Fruit fly (Drosophila melanogaster) whole organism, embryonic: ENCODE measurements around the gene Neto.

Source experiments
- Ada2b ChIP-seq: fragments of 200-800 bp; sonication (Bioruptor generic); IDR thresholded peaks from 2 replicates; pipeline ENCODE4 v1.3.6; 2022; ENCODE audit warnings: missing biosample characterization, missing genetic modification characterization
- Atf3 ChIP-seq: fragments of 200-800 bp; sonication (Bioruptor generic); optimal IDR thresholded peaks from 3 replicates; lab custom pipeline; 2016; ENCODE audit warnings: missing biosample characterization, missing genetic modification characterization
- Bteb2 ChIP-seq: fragments of 200-800 bp; sonication (Bioruptor generic); optimal IDR thresholded peaks from 2 replicates; lab custom pipeline; 2016; ENCODE audit warnings: missing biosample characterization, missing genetic modification characterization
- C15 ChIP-seq: fragments of 200-800 bp; sonication (Bioruptor generic); IDR thresholded peaks from 3 replicates; pipeline ENCODE4 v1.3.6; 2022; ENCODE audit warnings: missing biosample characterization, missing genetic modification characterization
- CG10321 ChIP-seq: fragments of 200-800 bp; sonication (Bioruptor generic); IDR thresholded peaks from 2 replicates; pipeline ENCODE4 v1.3.6; 2022; ENCODE audit warnings: missing biosample characterization, missing genetic modification characterization
- CG10654 ChIP-seq: fragments of 200-800 bp; sonication (Bioruptor generic); optimal IDR thresholded peaks from 2 replicates; lab custom pipeline; 2016; ENCODE audit warnings: missing biosample characterization, missing genetic modification characterization
- CG12391 ChIP-seq: fragments of 200-800 bp; sonication (Bioruptor generic); optimal IDR thresholded peaks from 3 replicates; lab custom pipeline; 2018; ENCODE audit warnings: missing biosample characterization, mild to moderate bottlenecking, missing genetic modification characterization, moderate library complexity
- CG13624 ChIP-seq: fragments of 200-800 bp; sonication (Bioruptor generic); optimal IDR thresholded peaks from 2 replicates; lab custom pipeline; 2016; ENCODE audit warnings: missing biosample characterization, missing genetic modification characterization
- CG14710 ChIP-seq: fragments of 200-800 bp; sonication (Bioruptor generic); optimal IDR thresholded peaks from 3 replicates; lab custom pipeline; 2019; ENCODE audit warnings: missing biosample characterization, mild to moderate bottlenecking, missing genetic modification characterization, moderate library complexity
- CG17612 ChIP-seq: fragments of 200-800 bp; sonication (Bioruptor generic); IDR thresholded peaks from 2 replicates; pipeline ENCODE4 v1.3.6; 2022; ENCODE audit warnings: missing biosample characterization, missing genetic modification characterization
- CG1832 ChIP-seq: fragments of 200-800 bp; sonication (Bioruptor generic); optimal IDR thresholded peaks from 2 replicates; lab custom pipeline; 2017; ENCODE audit warnings: missing biosample characterization, mild to moderate bottlenecking, missing genetic modification characterization, inconsistent platforms
- CG18476 ChIP-seq: fragments of 200-800 bp; sonication (Bioruptor generic); optimal IDR thresholded peaks from 2 replicates; lab custom pipeline; 2016; ENCODE audit warnings: missing biosample characterization, mild to moderate bottlenecking, missing genetic modification characterization
- CG3065 ChIP-seq: fragments of 200-800 bp; sonication (Bioruptor generic); optimal IDR thresholded peaks from 2 replicates; lab custom pipeline; 2016; ENCODE audit warnings: missing biosample characterization, missing genetic modification characterization
- CG4328 ChIP-seq: fragments of 200-800 bp; sonication (Bioruptor generic); optimal IDR thresholded peaks from 3 replicates; lab custom pipeline; 2017; ENCODE audit warnings: missing biosample characterization, missing genetic modification reagents, missing genetic modification characterization
- CG4707 ChIP-seq: fragments of 200-800 bp; sonication (Bioruptor generic); optimal IDR thresholded peaks from 2 replicates; lab custom pipeline; 2018; ENCODE audit warnings: missing biosample characterization, mild to moderate bottlenecking, missing genetic modification characterization, moderate library complexity
- CG6175 ChIP-seq: fragments of 200-800 bp; sonication (Bioruptor generic); IDR thresholded peaks from 3 replicates; pipeline ENCODE4 v1.3.6; 2022; ENCODE audit warnings: missing biosample characterization, missing genetic modification characterization
- CG6654 ChIP-seq: fragments of 200-800 bp; sonication (Bioruptor generic); optimal IDR thresholded peaks from 2 replicates; lab custom pipeline; 2017; ENCODE audit warnings: missing biosample characterization, mild to moderate bottlenecking, missing genetic modification characterization
- CG7271 ChIP-seq: fragments of 200-800 bp; sonication (Bioruptor generic); optimal IDR thresholded peaks from 2 replicates; lab custom pipeline; 2018; ENCODE audit warnings: missing biosample characterization, mild to moderate bottlenecking, missing genetic modification characterization, moderate library complexity
- CG7963 ChIP-seq: fragments of 200-800 bp; sonication (Bioruptor generic); IDR thresholded peaks from 3 replicates; pipeline ENCODE4 v1.3.6; 2022; ENCODE audit warnings: missing biosample characterization, missing genetic modification characterization; ENCODE audit not compliant: partially characterized antibody
- CG8478 ChIP-seq: fragments of >200 bp; optimal IDR thresholded peaks from 2 replicates; lab custom pipeline; 2018
- CG8944 ChIP-seq: fragments of 200-800 bp; sonication (Bioruptor generic); optimal IDR thresholded peaks from 3 replicates; lab custom pipeline; 2016; ENCODE audit warnings: missing biosample characterization, missing genetic modification characterization
- CG9215 ChIP-seq: fragments of 200-800 bp; sonication (Bioruptor generic); IDR thresholded peaks from 2 replicates; pipeline ENCODE4 v1.3.6; 2022; ENCODE audit warnings: missing biosample characterization, missing genetic modification characterization
- CG9437 ChIP-seq: fragments of 200-800 bp; sonication (Bioruptor generic); optimal IDR thresholded peaks from 2 replicates; lab custom pipeline; 2018; ENCODE audit warnings: missing biosample characterization, mild to moderate bottlenecking, missing genetic modification characterization
- CG9727 ChIP-seq: fragments of 200-800 bp; sonication (Bioruptor generic); optimal IDR thresholded peaks from 3 replicates; lab custom pipeline; 2017; ENCODE audit warnings: missing biosample characterization, mild to moderate bottlenecking, missing genetic modification characterization
- CG9817 ChIP-seq: fragments of 200-800 bp; sonication (Bioruptor generic); optimal IDR thresholded peaks from 2 replicates; lab custom pipeline; 2018; ENCODE audit warnings: missing biosample characterization, mild to moderate bottlenecking, missing genetic modification characterization, moderate library complexity
- CG9876 ChIP-seq: fragments of 200-800 bp; sonication (Bioruptor generic); optimal IDR thresholded peaks from 2 replicates; lab custom pipeline; 2016; ENCODE audit warnings: missing biosample characterization, missing genetic modification characterization
- CTCF ChIP-seq: fragments of 200-800 bp; sonication (Bioruptor generic); optimal IDR thresholded peaks from 2 replicates; lab custom pipeline; 2017; ENCODE audit warnings: missing biosample characterization, mild to moderate bottlenecking, missing genetic modification characterization, moderate library complexity
- Chrac-16 ChIP-seq: fragments of 200-800 bp; sonication (Bioruptor generic); optimal IDR thresholded peaks from 3 replicates; lab custom pipeline; 2016; ENCODE audit warnings: missing biosample characterization, missing genetic modification characterization
- MBD-R2 ChIP-seq: fragments of 200-800 bp; sonication (Bioruptor generic); IDR thresholded peaks from 2 replicates; pipeline ENCODE4 v1.3.6; 2022; ENCODE audit warnings: missing biosample characterization, missing genetic modification characterization
- Ravus ChIP-seq: fragments of 200-800 bp; sonication (Bioruptor generic); IDR thresholded peaks from 2 replicates; pipeline ENCODE4 v1.3.6; 2022; ENCODE audit warnings: missing biosample characterization, missing genetic modification characterization
- TFAM ChIP-seq: fragments of 200-800 bp; sonication (Bioruptor generic); optimal IDR thresholded peaks from 2 replicates; lab custom pipeline; 2017; ENCODE audit warnings: missing biosample characterization, missing genetic modification characterization, inconsistent platforms
- ac ChIP-seq: fragments of 200-800 bp; sonication (Bioruptor generic); optimal IDR thresholded peaks from 3 replicates; lab custom pipeline; 2017; ENCODE audit warnings: missing biosample characterization, mild to moderate bottlenecking, missing genetic modification characterization
- al ChIP-seq: fragments of 200-800 bp; sonication (Bioruptor generic); IDR thresholded peaks from 2 replicates; pipeline ENCODE4 v1.3.6; 2022; ENCODE audit warnings: missing biosample characterization, missing genetic modification characterization
- caup ChIP-seq: fragments of 200-800 bp; sonication (Bioruptor generic); optimal IDR thresholded peaks from 3 replicates; lab custom pipeline; 2017; ENCODE audit warnings: missing biosample characterization, mild to moderate bottlenecking, missing genetic modification characterization, moderate library complexity; ENCODE audit not compliant: severe bottlenecking
- corto ChIP-seq: fragments of 200-800 bp; sonication (Bioruptor generic); optimal IDR thresholded peaks from 2 replicates; lab custom pipeline; 2016; ENCODE audit warnings: missing biosample characterization, mild to moderate bottlenecking, missing genetic modification characterization, moderate library complexity
- crc ChIP-seq: fragments of 200-800 bp; sonication (Bioruptor generic); optimal IDR thresholded peaks from 2 replicates; lab custom pipeline; 2016; ENCODE audit warnings: missing biosample characterization, missing genetic modification characterization
- croc ChIP-seq: fragments of 200-800 bp; sonication (Bioruptor generic); conservative IDR thresholded peaks from 3 replicates; pipeline ENCODE4 v1.3.6; 2022; ENCODE audit warnings: missing biosample characterization, missing genetic modification characterization
- dm ChIP-seq: fragments of 200-800 bp; sonication (Bioruptor generic); optimal IDR thresholded peaks from 3 replicates; lab custom pipeline; 2016; ENCODE audit warnings: missing biosample characterization, missing genetic modification characterization
- emc ChIP-seq: fragments of 200-800 bp; sonication (Bioruptor generic); optimal IDR thresholded peaks from 2 replicates; lab custom pipeline; 2016; ENCODE audit warnings: missing biosample characterization, missing genetic modification characterization
- ems ChIP-seq: fragments of 200-800 bp; sonication (Bioruptor generic); optimal IDR thresholded peaks from 3 replicates; lab custom pipeline; 2016; ENCODE audit warnings: missing biosample characterization, missing genetic modification characterization
- en ChIP-seq: fragments of 200-800 bp; sonication (Bioruptor generic); optimal IDR thresholded peaks from 2 replicates; lab custom pipeline; 2016; ENCODE audit warnings: missing biosample characterization, missing genetic modification characterization
- hb ChIP-seq: fragments of 200-800 bp; sonication (Bioruptor generic); IDR thresholded peaks from 3 replicates; pipeline ENCODE4 v1.3.6; 2022; ENCODE audit warnings: missing biosample characterization, missing genetic modification characterization; ENCODE audit not compliant: partially characterized antibody
- ken ChIP-seq: fragments of 200-800 bp; sonication (Bioruptor generic); IDR thresholded peaks from 3 replicates; pipeline ENCODE4 v1.3.6; 2022; ENCODE audit warnings: missing biosample characterization, missing genetic modification characterization
- knrl ChIP-seq: fragments of 200-800 bp; sonication (Bioruptor generic); IDR thresholded peaks from 3 replicates; pipeline ENCODE4 v1.3.6; 2022; ENCODE audit warnings: missing biosample characterization, missing genetic modification characterization; ENCODE audit not compliant: partially characterized antibody
- onecut ChIP-seq: fragments of 200-800 bp; sonication (Bioruptor generic); IDR thresholded peaks from 2 replicates; pipeline ENCODE4 v1.3.6; 2022; ENCODE audit warnings: missing biosample characterization, missing genetic modification characterization
- pum ChIP-seq: fragments of 200-800 bp; sonication (Bioruptor generic); optimal IDR thresholded peaks from 2 replicates; lab custom pipeline; 2016; ENCODE audit warnings: missing biosample characterization, missing genetic modification characterization
- pzg ChIP-seq: fragments of 200-800 bp; sonication (Bioruptor generic); optimal IDR thresholded peaks from 3 replicates; lab custom pipeline; 2018; ENCODE audit warnings: missing biosample characterization, mild to moderate bottlenecking, missing genetic modification characterization, moderate library complexity
- seq ChIP-seq: fragments of 200-800 bp; sonication (Bioruptor generic); IDR thresholded peaks from 2 replicates; pipeline ENCODE4 v1.3.6; 2022; ENCODE audit warnings: missing biosample characterization, missing genetic modification characterization
- slou ChIP-seq: fragments of 200-800 bp; sonication (Bioruptor generic); optimal IDR thresholded peaks from 3 replicates; lab custom pipeline; 2016; ENCODE audit warnings: missing biosample characterization, missing genetic modification characterization
- ssp ChIP-seq: fragments of 200-800 bp; sonication (Bioruptor generic); IDR thresholded peaks from 2 replicates; pipeline ENCODE4 v1.3.6; 2022; ENCODE audit warnings: missing biosample characterization, missing genetic modification characterization
- tup ChIP-seq: fragments of 200-800 bp; sonication (Bioruptor generic); optimal IDR thresholded peaks from 2 replicates; lab custom pipeline; 2016; ENCODE audit warnings: missing biosample characterization, mild to moderate bottlenecking, missing genetic modification characterization, moderate library complexity

Gene Neto

DNA sequence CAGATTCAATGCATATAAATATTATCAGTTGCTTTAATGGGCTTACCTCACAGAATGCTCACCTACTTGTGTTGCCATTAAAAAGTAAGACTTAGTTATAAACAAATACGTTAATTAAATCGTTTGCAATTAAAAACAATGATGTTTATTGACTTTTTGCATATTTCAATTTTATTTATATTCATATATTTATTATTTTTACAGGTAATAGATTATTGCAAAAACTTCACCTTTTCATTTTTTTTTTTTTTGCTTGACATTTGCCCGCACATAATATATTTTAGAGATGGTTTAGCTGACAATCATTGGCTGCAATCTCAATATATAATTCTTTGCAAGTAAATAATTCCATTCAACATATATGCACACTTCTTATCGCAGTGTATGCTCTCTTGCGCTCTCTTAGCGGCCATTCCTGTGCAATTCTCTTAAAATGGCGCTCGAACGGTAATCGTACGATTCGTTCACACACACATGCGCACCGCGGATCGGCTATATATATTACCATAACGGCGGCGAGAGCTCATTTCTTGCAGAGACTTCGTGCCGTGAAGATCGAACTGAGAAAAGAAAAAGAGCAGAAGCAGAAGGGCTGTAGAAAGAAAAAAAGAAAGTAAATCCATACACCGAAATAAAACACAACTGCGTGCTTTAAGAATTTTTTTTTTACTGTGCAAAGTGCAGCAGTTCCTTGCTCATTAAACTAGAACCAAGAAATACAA lies 49.2 kb upstream of the Neto start, which contains the start of gene Bcat (continued):
- TF ChIP-seq ac = no peak
- no peak for TF ChIP-seq CG10321 (GFP tag; lab: Robert Waterston, UW)
- TF ChIP-seq seq (GFP tag; lab: Robert Waterston, UW) = no peak; the same call in 1 of the 2 replicates
- peak; percentile 67 for TF ChIP-seq CG9215 (GFP tag; lab: Robert Waterston, UW)
- no peak for TF ChIP-seq hb
- no peak for TF ChIP-seq CG9876 (GFP tag; lab: Kevin White, UChicago)
- peak; percentile 43 for TF ChIP-seq slou (GFP tag; lab: Kevin White, UChicago)
- peak; percentile 28 for TF ChIP-seq tup (GFP tag; lab: Kevin White, UChicago)
- peak; percentile 4 for TF ChIP-seq crc (GFP tag; lab: Kevin White, UChicago)
- peak; percentile 28 for TF ChIP-seq CG10654
- TF ChIP-seq Chrac-16 (GFP tag; lab: Kevin White, UChicago) = peak; percentile 38
- TF ChIP-seq en (GFP tag; lab: Kevin White, UChicago) = no peak
- peak; percentile 67 for TF ChIP-seq CG4328
- TF ChIP-seq Atf3 (GFP tag; lab: Kevin White, UChicago) = no peak
- no peak for TF ChIP-seq CG1832 (GFP tag; lab: Kevin White, UChicago)
- TF ChIP-seq CG6654 (GFP tag; lab: Kevin White, UChicago) = peak; percentile 2
- no peak for TF ChIP-seq CG8478 (lab: Kevin White, UChicago)
- TF ChIP-seq Ravus (GFP tag; lab: Robert Waterston, UW) = no peak
- no peak for TF ChIP-seq pzg (GFP tag; lab: Kevin White, UChicago)
- TF ChIP-seq emc (GFP tag; lab: Kevin White, UChicago) = no peak
- 0 out of 2 replicates have a peak, but pooled peaks have one; percentile 14 for TF ChIP-seq MBD-R2 (GFP tag; lab: Robert Waterston, UW)
- TF ChIP-seq ken (GFP tag; lab: Robert Waterston, UW) = no peak
- peak; percentile 47 for TF ChIP-seq ssp (GFP tag; lab: Robert Waterston, UW)
- TF ChIP-seq CTCF = no peak
- no peak for TF ChIP-seq TFAM
- TF ChIP-seq corto (GFP tag; lab: Kevin White, UChicago) = no peak
- no peak for TF ChIP-seq CG13624 (GFP tag; lab: Kevin White, UChicago)
- TF ChIP-seq onecut = no peak
- no peak for TF ChIP-seq CG17612 (GFP tag; lab: Robert Waterston, UW)
- TF ChIP-seq CG18476 (GFP tag; lab: Kevin White, UChicago) = peak; percentile 49
- TF ChIP-seq ems (GFP tag; lab: Kevin White, UChicago) = no peak
- no peak for TF ChIP-seq CG3065 (GFP tag; lab: Kevin White, UChicago)
- TF ChIP-seq CG9817 (tag; lab: Kevin White, UChicago) = peak; percentile 50
- TF ChIP-seq knrl (GFP tag; lab: Robert Waterston, UW) = no peak
- peak; percentile 86 for TF ChIP-seq CG9437
- peak; percentile 85 for TF ChIP-seq CG9727 (GFP tag; lab: Kevin White, UChicago)
- peak; percentile 30 for TF ChIP-seq CG8944 (GFP tag; lab: Kevin White, UChicago)
- peak; percentile 6 for TF ChIP-seq CG4707 (GFP tag; lab: Kevin White, UChicago)
- TF ChIP-seq CG12391 (tag; lab: Kevin White, UChicago) = peak; percentile 73
- TF ChIP-seq Bteb2 (GFP tag; lab: Kevin White, UChicago) = no peak
- TF ChIP-seq C15 (GFP tag; lab: Robert Waterston, UW) = no peak
- no peak for TF ChIP-seq dm (GFP tag; lab: Kevin White, UChicago)
- no peak for TF ChIP-seq CG7963 (GFP tag; lab: Robert Waterston, UW)
- no peak for TF ChIP-seq CG7271 (tag; lab: Kevin White, UChicago)
- peak; percentile 56 for TF ChIP-seq caup
- 0 out of 3 replicates have a peak, but pooled peaks have one; percentile 5 for TF ChIP-seq CG6175 (GFP tag; lab: Robert Waterston, UW)
- TF ChIP-seq al (GFP tag; lab: Robert Waterston, UW) = peak; percentile 53
- no peak; the same call in 2 of the 3 replicates for TF ChIP-seq croc (GFP tag; lab: Robert Waterston, UW)
- TF ChIP-seq pum (GFP tag; lab: Kevin White, UChicago) = no peak
- TF ChIP-seq Ada2b (GFP tag; lab: Robert Waterston, UW) = peak; percentile 32
- TF ChIP-seq CG14710 (tag; lab: Kevin White, UChicago) = peak; percentile 20
